Worm (Caenorhabditis elegans): ENCODE measurements around the gene srw-137.

srw-137 gene

ce11 chrV:2920125-2920524, 23.6 kb downstream of the srw-137 start:
- no peak for TF ChIP-seq daf-16 (GFP tag; optimal IDR thresholded peaks at IDR 0.05)
- TF ChIP-seq daf-16 (tag; optimal IDR thresholded peaks at IDR 0.05): no peak
- TF ChIP-seq snpc-1.2 (GFP tag; IDR thresholded peaks at IDR 0.05): 0 out of 2 replicates have a peak, but pooled peaks have one; percentile 42

DNA sequence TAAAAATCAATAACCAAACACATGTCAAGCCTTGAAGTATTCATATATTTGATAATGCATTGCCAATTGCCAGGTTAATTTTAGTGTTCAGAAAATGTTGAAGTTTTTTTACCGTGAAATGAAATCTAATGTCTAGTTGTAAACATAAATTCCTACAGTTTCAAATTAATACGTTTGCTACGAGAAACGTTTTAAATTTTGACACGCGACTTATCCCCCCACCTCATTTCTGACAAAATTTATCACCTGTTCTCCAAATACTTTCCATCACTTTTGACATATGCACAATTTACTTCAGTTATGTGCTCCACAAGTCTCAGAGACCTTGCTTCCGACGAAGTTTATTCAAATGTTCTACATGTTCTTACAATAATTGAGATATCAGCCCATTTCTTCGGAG, 29.8 kb downstream of the srw-137 start, which contains the start of gene srh-146:
srh-146 (plus strand) TSS at position 301 of the 400 bp plus-strand sequence.
- TF ChIP-seq nhr-41 (GFP tag; IDR thresholded peaks at IDR 0.05) (no peak), mdl-1 (tag; optimal IDR thresholded peaks at IDR 0.05) (no peak), F10B5.3 (tag; optimal IDR thresholded peaks at IDR 0.05) (no peak), D1046.2 (GFP tag; IDR thresholded peaks at IDR 0.05) (no peak), dmd-8 (GFP tag; IDR thresholded peaks at IDR 0.05) (no peak), madf-5 (GFP tag; IDR thresholded peaks at IDR 0.05) (no peak), lin-38 (GFP tag; IDR thresholded peaks at IDR 0.05) (no peak)

- TF ChIP-seq nhr-10 (tag; optimal IDR thresholded peaks at IDR 0.05) (no peak), aha-1 (tag) (peak; percentile 79)
These were observed 30.9 kb downstream of the srw-137 start, which contains the start of gene C31B8.9 for ce11 chrV:2912901-2913300. TSS of gene C31B8.9 (minus strand) at chrV:2913001.

ce11 chrV:2909525-2909924, 34.2 kb downstream of the srw-137 start, which contains the start of gene zmp-3:
TSS of gene zmp-3 (minus strand) at chrV:2909625.
- TF ChIP-seq vab-7 (GFP tag; IDR thresholded peaks at IDR 0.05) (no peak), nhr-28 (tag; optimal IDR thresholded peaks at IDR 0.05) (peak; percentile 28)

ce11 chrV:2903227-2903626, 40.5 kb downstream of the srw-137 start, which contains the start of gene C31B8.7:
TSS of gene C31B8.7 (minus strand) at chrV:2903327.
- TF ChIP-seq lim-7 (GFP tag; IDR thresholded peaks at IDR 0.05): no peak
- TF ChIP-seq dve-1 (tag; optimal IDR thresholded peaks at IDR 0.05; ENCODE audit: insufficient read depth): no peak
- TF ChIP-seq lsy-2 (tag; optimal IDR thresholded peaks at IDR 0.05): no peak
- TF ChIP-seq vab-7 (GFP tag; IDR thresholded peaks at IDR 0.05): no peak
- no peak for TF ChIP-seq mxl-3 (GFP tag; optimal IDR thresholded peaks at IDR 0.05)

ce11 chrV:2899867-2900266, 43.9 kb downstream of the srw-137 start, which contains the start of gene str-46:
TSS of gene str-46 (minus strand) at chrV:2899967.
- TF ChIP-seq ceh-82 (tag; optimal IDR thresholded peaks at IDR 0.05): no peak
- no peak for TF ChIP-seq egl-43 (GFP tag; IDR thresholded peaks at IDR 0.05)
- no peak for TF ChIP-seq lin-15B (tag; optimal IDR thresholded peaks at IDR 0.05)
- TF ChIP-seq D1046.2 (GFP tag; IDR thresholded peaks at IDR 0.05): no peak
- no peak for TF ChIP-seq ztf-7 (tag; optimal IDR thresholded peaks at IDR 0.05)
- no peak for TF ChIP-seq zip-2 (tag; optimal IDR thresholded peaks at IDR 0.05)
- TF ChIP-seq F49E8.2 (tag; optimal IDR thresholded peaks at IDR 0.05; ENCODE audit: borderline replicate concordance): no peak
- TF ChIP-seq madf-9 (GFP tag; conservative IDR thresholded peaks at IDR 0.05): no peak
- TF ChIP-seq jun-1 (tag; optimal IDR thresholded peaks at IDR 0.05): no peak
- no peak for TF ChIP-seq T20F7.1 (GFP tag; optimal IDR thresholded peaks at IDR 0.05)
- no peak for TF ChIP-seq ceh-62 (tag; optimal IDR thresholded peaks at IDR 0.05)

DNA sequence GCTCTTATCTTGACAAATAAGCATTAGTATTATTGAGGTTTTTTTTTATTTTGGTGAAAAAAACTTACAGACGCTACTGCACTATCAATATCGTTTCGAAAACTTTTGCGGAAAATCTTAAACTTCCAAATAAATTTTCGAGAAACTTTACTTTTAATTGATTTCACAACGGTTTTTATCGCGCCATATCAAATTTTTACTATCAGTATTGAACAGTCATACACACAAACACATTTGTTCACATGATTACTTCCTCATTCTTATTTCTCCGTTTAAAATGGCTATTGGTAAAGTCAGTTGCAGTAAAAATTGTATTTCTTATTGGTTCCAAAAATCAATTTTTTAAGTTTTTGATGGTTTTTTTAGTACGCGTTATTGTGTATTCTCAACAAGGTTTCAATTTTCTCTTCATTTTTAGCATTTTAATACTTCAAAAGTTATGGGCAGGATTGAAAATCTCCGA, 47.5 kb downstream of the srw-137 start, which contains the start of gene pals-32:
pals-32 (plus strand) TSS at position 413 of the 463 bp plus-strand sequence.
- TF ChIP-seq daf-16 (GFP tag; optimal IDR thresholded peaks at IDR 0.05) (no peak), daf-16 (tag; optimal IDR thresholded peaks at IDR 0.05) (peak; percentile 62), pqm-1 (tag; optimal IDR thresholded peaks at IDR 0.05) (peak; percentile 69), nhr-28 (tag; optimal IDR thresholded peaks at IDR 0.05) (peak; percentile 55), lin-13 (GFP tag; optimal IDR thresholded peaks at IDR 0.05) (no peak)

Measured in whole organism, L4 larva.